Fruit fly (Drosophila melanogaster): ENCODE results near the gene ChLD3.
A peak's percentile ranks its signal among the peaks of the same experiment; 100 is the strongest.

The ChLD3 gene

dm6 chr2L:16738206-16738900 is at the start of gene ChLD3, which contains the start of gene glu (continued):
- peak; percentile 98 for TF ChIP-seq Myb (GFP tag; optimal IDR thresholded peaks at IDR 0.05)
- no peak for TF ChIP-seq maf-S (GFP tag; optimal IDR thresholded peaks at IDR 0.05)
- peak; percentile 77 for TF ChIP-seq CG9797 (GFP tag; optimal IDR thresholded peaks at IDR 0.05)
- peak; percentile 29 for TF ChIP-seq CG17186 (GFP tag; optimal IDR thresholded peaks at IDR 0.05)
- peak; percentile 41 for TF ChIP-seq CG10267 (tag; optimal IDR thresholded peaks at IDR 0.05)

dm6 chr2L:16689800-16690618 is 48.6 kb upstream of the ChLD3 start:
- TF ChIP-seq CG11723 (GFP tag; optimal IDR thresholded peaks at IDR 0.05) (peak; percentile 27), sima (GFP tag; optimal IDR thresholded peaks at IDR 0.05) (no peak), Nf-YC (tag; optimal IDR thresholded peaks at IDR 0.05) (peak; percentile 48), CG10209 (GFP tag; optimal IDR thresholded peaks at IDR 0.05) (peak; percentile 10), CG7745 (tag; optimal IDR thresholded peaks at IDR 0.05) (no peak), dpn (GFP tag; optimal IDR thresholded peaks at IDR 0.05) (peak in 1 of 2 experiments; percentile 27), Dbx (GFP tag; IDR thresholded peaks at IDR 0.05) (0 out of 3 replicates have a peak, but pooled peaks have one; percentile 15), CG2875 (GFP tag; optimal IDR thresholded peaks at IDR 0.05) (no peak), onecut (GFP tag; IDR thresholded peaks at IDR 0.05) (0 out of 2 replicates have a peak, but pooled peaks have one; percentile 18), CG9876 (GFP tag; optimal IDR thresholded peaks at IDR 0.05) (no peak), CG8944 (GFP tag; optimal IDR thresholded peaks at IDR 0.05) (peak; percentile 17), ewg (GFP tag; optimal IDR thresholded peaks at IDR 0.05) (peak; percentile 84), grau (tag; optimal IDR thresholded peaks at IDR 0.05) (peak; percentile 41), CG11696 (GFP tag; IDR thresholded peaks at IDR 0.05) (peak; percentile 89), disco-r (GFP tag; optimal IDR thresholded peaks at IDR 0.05) (peak; percentile 5), Ets65A (GFP tag) (peak; percentile 63), CG11504 (tag; optimal IDR thresholded peaks at IDR 0.05) (peak; percentile 57), CG18011 (GFP tag; optimal IDR thresholded peaks at IDR 0.05) (peak; percentile 3), Xbp1 (GFP tag; optimal IDR thresholded peaks at IDR 0.05) (peak; percentile 10), CG4854 (GFP tag; optimal IDR thresholded peaks at IDR 0.05) (peak; percentile 14), PHDP (tag; optimal IDR thresholded peaks at IDR 0.05) (peak; percentile 29), Med (GFP tag) (peak; percentile 70), Deaf1 (tag; optimal IDR thresholded peaks at IDR 0.05) (peak; percentile 93), cg (GFP tag; optimal IDR thresholded peaks at IDR 0.05) (peak; percentile 37), CG1602 (GFP tag; optimal IDR thresholded peaks at IDR 0.05) (peak; percentile 10), bab2 (GFP tag; optimal IDR thresholded peaks at IDR 0.05) (peak; percentile 26), CG17568 (GFP tag; optimal IDR thresholded peaks at IDR 0.05) (peak; percentile 13), CG6272 (GFP tag; IDR thresholded peaks at IDR 0.05) (no peak), CG30403 (GFP tag; optimal IDR thresholded peaks at IDR 0.05) (peak; percentile 51), ken (GFP tag; IDR thresholded peaks at IDR 0.05) (0 out of 3 replicates have a peak, but pooled peaks have one; percentile 25), CG3838 (GFP tag; optimal IDR thresholded peaks at IDR 0.05) (no peak), CG2120 (GFP tag; optimal IDR thresholded peaks at IDR 0.05) (peak; percentile 68), CG15269 (tag; optimal IDR thresholded peaks at IDR 0.05) (peak; percentile 20), Ptx1 (GFP tag; IDR thresholded peaks at IDR 0.05) (peak; percentile 44; the same call in 1 of the 2 replicates), Poxn (GFP tag; IDR thresholded peaks at IDR 0.05) (no peak), sqz (GFP tag; optimal IDR thresholded peaks at IDR 0.05) (peak; percentile 10), BtbVII (GFP tag; optimal IDR thresholded peaks at IDR 0.05) (no peak), lab (GFP tag; optimal IDR thresholded peaks at IDR 0.05) (peak; percentile 27), gem (tag; optimal IDR thresholded peaks at IDR 0.05) (peak; percentile 55), CG13775 (GFP tag; optimal IDR thresholded peaks at IDR 0.05) (peak; percentile 45), pros (GFP tag; optimal IDR thresholded peaks at IDR 0.05) (peak; percentile 8)

All from whole organism, embryonic.